Fruit fly (Drosophila melanogaster) whole organism, embryonic: Measurements from ENCODE around the gene CG32537.

Experiments
- Blimp-1 ChIP-seq: fragments of 200-800 bp; sonication (Bioruptor generic); optimal IDR thresholded peaks from 3 replicates; lab custom pipeline; 2018; ENCODE audit warnings: missing biosample characterization, missing genetic modification characterization, mild to moderate bottlenecking, moderate library complexity, missing genetic modification reagents
- CG10543 ChIP-seq: fragments of 200-800 bp; sonication (Bioruptor generic); optimal IDR thresholded peaks from 3 replicates; lab custom pipeline; 2017; ENCODE audit warnings: missing biosample characterization, mild to moderate bottlenecking, missing genetic modification characterization, moderate library complexity
- CG10959 ChIP-seq: fragments of 200-800 bp; sonication (Bioruptor generic); IDR thresholded peaks from 2 replicates; pipeline ENCODE4 v1.3.6; 2022; ENCODE audit warnings: missing biosample characterization, missing genetic modification characterization
- CG11456 ChIP-seq: fragments of 200-800 bp; sonication (Bioruptor generic); IDR thresholded peaks from 3 replicates; pipeline ENCODE4 v1.3.6; 2022; ENCODE audit warnings: missing biosample characterization, missing genetic modification characterization
- CG11696 ChIP-seq: fragments of 200-800 bp; sonication (Bioruptor generic); IDR thresholded peaks from 2 replicates; pipeline ENCODE4 v1.3.6; 2022; ENCODE audit warnings: missing biosample characterization, missing genetic modification characterization
- CG13894 ChIP-seq: fragments of 200-800 bp; sonication (Bioruptor generic); optimal IDR thresholded peaks from 3 replicates; lab custom pipeline; 2018; ENCODE audit warnings: missing biosample characterization, mild to moderate bottlenecking, missing genetic modification characterization, moderate library complexity
- CG14441 ChIP-seq: fragments of 200-800 bp; sonication (Bioruptor generic); IDR thresholded peaks from 2 replicates; pipeline ENCODE4 v1.3.6; 2022; ENCODE audit warnings: missing biosample characterization, missing genetic modification characterization
- CG1529 ChIP-seq: fragments of 200-800 bp; sonication (Bioruptor generic); optimal IDR thresholded peaks from 3 replicates; lab custom pipeline; 2018; ENCODE audit warnings: missing biosample characterization, missing genetic modification characterization
- CG1602 ChIP-seq: fragments of 200-800 bp; sonication (Bioruptor generic); optimal IDR thresholded peaks from 3 replicates; lab custom pipeline; 2016; ENCODE audit warnings: missing biosample characterization, missing genetic modification characterization
- CG17385 ChIP-seq: fragments of 200-800 bp; sonication (Bioruptor generic); optimal IDR thresholded peaks from 3 replicates; lab custom pipeline; 2018; ENCODE audit warnings: missing biosample characterization, mild to moderate bottlenecking, missing genetic modification characterization
- CG17802 ChIP-seq: fragments of 200-800 bp; sonication (Bioruptor generic); optimal IDR thresholded peaks from 2 replicates; lab custom pipeline; 2018; ENCODE audit warnings: missing biosample characterization, mild to moderate bottlenecking, missing genetic modification characterization, moderate library complexity
- CG3163 ChIP-seq: fragments of 200-800 bp; sonication (Bioruptor generic); optimal IDR thresholded peaks from 3 replicates; lab custom pipeline; 2016; ENCODE audit warnings: missing biosample characterization, missing genetic modification characterization
- CG42726 ChIP-seq: fragments of 200-800 bp; sonication (Bioruptor generic); IDR thresholded peaks from 2 replicates; pipeline ENCODE4 v1.3.6; 2022; ENCODE audit warnings: missing biosample characterization, missing genetic modification characterization; ENCODE audit not compliant: partially characterized antibody
- CG4360 ChIP-seq: fragments of 200-800 bp; sonication (Bioruptor generic); IDR thresholded peaks from 2 replicates; pipeline ENCODE4 v1.3.6; 2022; ENCODE audit warnings: missing biosample characterization, missing genetic modification characterization
- CG43689 ChIP-seq: fragments of 200-800 bp; sonication (Bioruptor generic); IDR thresholded peaks from 2 replicates; pipeline ENCODE4 v1.3.6; 2022; ENCODE audit warnings: missing biosample characterization, missing genetic modification characterization
- CG4730 ChIP-seq: fragments of 200-800 bp; sonication (Bioruptor generic); IDR thresholded peaks from 2 replicates; pipeline ENCODE4 v1.3.6; 2022; ENCODE audit warnings: missing biosample characterization, missing genetic modification characterization
- CG5245 ChIP-seq: fragments of 200-800 bp; sonication (Bioruptor generic); optimal IDR thresholded peaks from 3 replicates; lab custom pipeline; 2016; ENCODE audit warnings: missing biosample characterization, missing genetic modification characterization
- CG6689 ChIP-seq: fragments of 200-800 bp; sonication (Bioruptor generic); IDR thresholded peaks from 2 replicates; pipeline ENCODE4 v1.3.6; 2022; ENCODE audit warnings: missing biosample characterization, missing genetic modification characterization
- CG6791 ChIP-seq: fragments of 200-800 bp; sonication (Bioruptor generic); IDR thresholded peaks from 3 replicates; pipeline ENCODE4 v1.3.6; 2022; ENCODE audit warnings: missing biosample characterization, missing genetic modification characterization; ENCODE audit not compliant: partially characterized antibody
- Fer2 ChIP-seq: fragments of 200-800 bp; sonication (Bioruptor generic); optimal IDR thresholded peaks from 2 replicates; lab custom pipeline; 2018; ENCODE audit warnings: missing biosample characterization, mild to moderate bottlenecking, missing genetic modification characterization, moderate library complexity
- H2.0 ChIP-seq: fragments of 200-800 bp; sonication (Bioruptor generic); IDR thresholded peaks from 2 replicates; pipeline ENCODE4 v1.3.6; 2022; ENCODE audit warnings: missing biosample characterization, missing genetic modification characterization
- HLH3B ChIP-seq: fragments of 200-800 bp; sonication (Bioruptor generic); IDR thresholded peaks from 2 replicates; pipeline ENCODE4 v1.3.6; 2022; ENCODE audit warnings: missing biosample characterization, missing genetic modification characterization
- HLH4C ChIP-seq: fragments of 200-800 bp; sonication (Bioruptor generic); IDR thresholded peaks from 3 replicates; pipeline ENCODE4 v1.3.6; 2022; ENCODE audit warnings: missing biosample characterization, missing genetic modification characterization; ENCODE audit not compliant: partially characterized antibody
- Mrtf ChIP-seq: fragments of 200-800 bp; sonication (Bioruptor generic); IDR thresholded peaks from 3 replicates; pipeline ENCODE4 v1.3.6; 2022; ENCODE audit warnings: missing biosample characterization, missing genetic modification characterization
- NC2β ChIP-seq: fragments of 200-800 bp; sonication (Bioruptor generic); optimal IDR thresholded peaks from 2 replicates; lab custom pipeline; 2016; ENCODE audit warnings: missing biosample characterization, missing genetic modification characterization
- NFAT ChIP-seq: fragments of 200-800 bp; sonication (Bioruptor generic); IDR thresholded peaks from 2 replicates; pipeline ENCODE4 v1.3.6; 2022; ENCODE audit warnings: missing biosample characterization, missing genetic modification characterization
- Nf-YC ChIP-seq: fragments of 200-800 bp; optimal IDR thresholded peaks from 3 replicates; lab custom pipeline; 2019; ENCODE audit warnings: missing biosample characterization, mild to moderate bottlenecking, missing genetic modification characterization, moderate library complexity
- Optix ChIP-seq: fragments of 200-800 bp; sonication (Bioruptor generic); IDR thresholded peaks from 3 replicates; pipeline ENCODE4 v1.3.6; 2022; ENCODE audit warnings: missing biosample characterization, missing genetic modification characterization
- Sox102F ChIP-seq: fragments of 200-800 bp; sonication (Bioruptor generic); optimal IDR thresholded peaks from 2 replicates; lab custom pipeline; 2018; ENCODE audit warnings: missing biosample characterization, mild to moderate bottlenecking, missing genetic modification characterization, moderate library complexity
- Trl ChIP-seq, 3 experiments: fragments of >200 bp in 2 of 3; fragments of 200-800 bp in 1 of 3; sonication (Bioruptor generic) in 1 of 3; optimal IDR thresholded peaks; 2 replicates in 1 of 3; 3 replicates in 2 of 3; lab custom pipeline; 2016 to 2017; ENCODE audit warnings: missing biosample characterization in 1 of 3, missing genetic modification characterization in 1 of 3
- Usf ChIP-seq: fragments of 200-800 bp; sonication (Bioruptor generic); optimal IDR thresholded peaks from 2 replicates; lab custom pipeline; 2017; ENCODE audit warnings: missing genotype, missing biosample characterization, missing genetic modification characterization
- ab ChIP-seq: fragments of 200-800 bp; sonication (Bioruptor generic); optimal IDR thresholded peaks from 2 replicates; lab custom pipeline; 2016; ENCODE audit warnings: missing biosample characterization, missing genetic modification characterization
- abd-A ChIP-seq: fragments of 200-800 bp; sonication (Bioruptor generic); optimal IDR thresholded peaks from 3 replicates; lab custom pipeline; 2019; ENCODE audit warnings: missing biosample characterization, mild to moderate bottlenecking, missing genetic modification characterization, moderate library complexity
- btn ChIP-seq: fragments of 200-800 bp; sonication (Bioruptor generic); optimal IDR thresholded peaks from 2 replicates; lab custom pipeline; 2016; ENCODE audit warnings: missing biosample characterization, missing genetic modification characterization
- chn ChIP-seq: fragments of 200-800 bp; sonication (Bioruptor generic); optimal IDR thresholded peaks from 2 replicates; lab custom pipeline; 2016; ENCODE audit warnings: missing biosample characterization, missing genetic modification characterization
- crol ChIP-seq: fragments of 200-800 bp; sonication (Bioruptor generic); IDR thresholded peaks from 2 replicates; pipeline ENCODE4 v1.3.6; 2022; ENCODE audit warnings: missing biosample characterization, missing genetic modification characterization
- dmrt11E ChIP-seq: fragments of 200-800 bp; sonication (Bioruptor generic); optimal IDR thresholded peaks from 3 replicates; lab custom pipeline; 2018; ENCODE audit warnings: missing biosample characterization, mild to moderate bottlenecking, missing genetic modification characterization, moderate library complexity
- en ChIP-seq: fragments of 200-800 bp; sonication (Bioruptor generic); optimal IDR thresholded peaks from 2 replicates; lab custom pipeline; 2016; ENCODE audit warnings: missing biosample characterization, missing genetic modification characterization
- gem ChIP-seq: fragments of 200-800 bp; sonication (Bioruptor generic); optimal IDR thresholded peaks from 2 replicates; lab custom pipeline; 2019; ENCODE audit warnings: missing biosample characterization, mild to moderate bottlenecking, missing genetic modification characterization, moderate library complexity
- hb ChIP-seq: fragments of 200-800 bp; sonication (Bioruptor generic); IDR thresholded peaks from 3 replicates; pipeline ENCODE4 v1.3.6; 2022; ENCODE audit warnings: missing biosample characterization, missing genetic modification characterization; ENCODE audit not compliant: partially characterized antibody
- hth ChIP-seq: fragments of >200 bp; optimal IDR thresholded peaks from 2 replicates; lab custom pipeline; 2017; ENCODE audit warnings: inconsistent platforms
- lab ChIP-seq: fragments of 200-800 bp; sonication (Bioruptor generic); optimal IDR thresholded peaks from 3 replicates; lab custom pipeline; 2017; ENCODE audit warnings: missing biosample characterization, missing genetic modification characterization, mild to moderate bottlenecking, moderate library complexity, missing genetic modification reagents
- maf-S ChIP-seq: fragments of 200-800 bp; sonication (Bioruptor generic); optimal IDR thresholded peaks from 2 replicates; lab custom pipeline; 2016; ENCODE audit warnings: missing biosample characterization, missing genetic modification characterization
- nerfin-1 ChIP-seq: fragments of 200-800 bp; sonication (Bioruptor generic); optimal IDR thresholded peaks from 3 replicates; lab custom pipeline; 2019; ENCODE audit warnings: missing biosample characterization, mild to moderate bottlenecking, missing genetic modification characterization, moderate library complexity
- psq ChIP-seq: fragments of 200-800 bp; sonication (Bioruptor generic); optimal IDR thresholded peaks from 2 replicates; lab custom pipeline; 2017; ENCODE audit warnings: missing biosample characterization, missing genetic modification characterization
- so ChIP-seq: fragments of 200-800 bp; sonication (Bioruptor generic); IDR thresholded peaks from 3 replicates; pipeline ENCODE4 v1.3.6; 2022; ENCODE audit warnings: missing biosample characterization, missing genetic modification characterization
- tap ChIP-seq: fragments of 200-800 bp; optimal IDR thresholded peaks from 3 replicates; lab custom pipeline; 2019; ENCODE audit warnings: missing biosample characterization, mild to moderate bottlenecking, missing genetic modification characterization, moderate library complexity
- tna ChIP-seq: fragments of 200-800 bp; sonication (Bioruptor generic); IDR thresholded peaks from 2 replicates; pipeline ENCODE4 v1.3.6; 2022; ENCODE audit warnings: missing biosample characterization, missing genetic modification characterization; ENCODE audit not compliant: partially characterized antibody
- trh ChIP-seq: fragments of 200-800 bp; sonication (Bioruptor generic); optimal IDR thresholded peaks from 2 replicates; lab custom pipeline; 2016; ENCODE audit warnings: missing biosample characterization, missing genetic modification characterization
- zen2 ChIP-seq: fragments of 200-800 bp; sonication (Bioruptor generic); IDR thresholded peaks from 3 replicates; pipeline ENCODE4 v1.3.6; 2022; ENCODE audit warnings: missing biosample characterization, missing genetic modification characterization; ENCODE audit not compliant: partially characterized antibody

Gene CG32537

dm6 chrX:19307810-19308456, 31.6 kb upstream of the CG32537 start, which contains the start of gene CG8051 (continued):
- TF ChIP-seq CG14441 (GFP tag; lab: Robert Waterston, UW) (peak; percentile 45; the same call in 1 of the 2 replicates), en (GFP tag; lab: Kevin White, UChicago) (no peak), tna (GFP tag; lab: Robert Waterston, UW) (no peak), psq (GFP tag; lab: Kevin White, UChicago) (peak; percentile 33), Blimp-1 (GFP tag; lab: Kevin White, UChicago) (peak; percentile 5), Sox102F (GFP tag; lab: Kevin White, UChicago) (no peak), trh (GFP tag; lab: Kevin White, UChicago) (no peak), NC2β (peak; percentile 33), CG43689 (GFP tag; lab: Robert Waterston, UW) (no peak), CG4730 (GFP tag; lab: Robert Waterston, UW) (no peak), CG11696 (GFP tag; lab: Robert Waterston, UW) (no peak), btn (no peak), CG5245 (no peak), CG17385 (peak; percentile 39), CG11456 (GFP tag; lab: Robert Waterston, UW) (no peak), CG3163 (GFP tag; lab: Kevin White, UChicago) (peak; percentile 8), CG1529 (GFP tag; lab: Kevin White, UChicago) (no peak), Nf-YC (tag; lab: Kevin White, UChicago) (no peak), CG10543 (GFP tag; lab: Kevin White, UChicago) (peak; percentile 63), tap (tag; lab: Kevin White, UChicago) (no peak), Fer2 (tag; lab: Kevin White, UChicago) (no peak), CG10959 (GFP tag; lab: Robert Waterston, UW) (no peak), CG6689 (GFP tag; lab: Robert Waterston, UW) (no peak), CG1602 (GFP tag; lab: Kevin White, UChicago) (no peak), CG42726 (GFP tag; lab: Robert Waterston, UW) (no peak), CG17802 (no peak), so (GFP tag; lab: Robert Waterston, UW) (0 out of 3 replicates have a peak, but pooled peaks have one; percentile 34), gem (tag; lab: Kevin White, UChicago) (peak; percentile 17), NFAT (GFP tag; lab: Robert Waterston, UW) (0 out of 2 replicates have a peak, but pooled peaks have one; percentile 30), hb (GFP tag; lab: Robert Waterston, UW) (no peak), chn (GFP tag; lab: Kevin White, UChicago) (peak; percentile 13), crol (GFP tag; lab: Robert Waterston, UW) (no peak), Mrtf (GFP tag; lab: Robert Waterston, UW) (0 out of 3 replicates have a peak, but pooled peaks have one; percentile 29), lab (peak; percentile 68), Trl (optimal IDR thresholded peaks at IDR 0.05; lab: Kevin White, UChicago) (no peak), Trl (GFP tag; optimal IDR thresholded peaks at IDR 0.05; lab: Kevin White, UChicago) (peak; percentile 9), dmrt11E (tag; lab: Kevin White, UChicago) (no peak), CG6791 (GFP tag; lab: Robert Waterston, UW) (0 out of 3 replicates have a peak, but pooled peaks have one; percentile 23), nerfin-1 (tag; lab: Kevin White, UChicago) (peak; percentile 16), Optix (GFP tag; lab: Robert Waterston, UW) (no peak), H2.0 (GFP tag; lab: Robert Waterston, UW) (no peak), CG13894 (no peak), zen2 (GFP tag; lab: Robert Waterston, UW) (no peak), Usf (no peak), hth (lab: Kevin White, UChicago) (no peak), maf-S (GFP tag; lab: Kevin White, UChicago) (no peak), abd-A (no peak), HLH4C (GFP tag; lab: Robert Waterston, UW) (no peak), ab (GFP tag; lab: Kevin White, UChicago) (no peak), HLH3B (GFP tag; lab: Robert Waterston, UW) (no peak), CG4360 (peak; percentile 71; the same call in 1 of the 2 replicates)
